Worm (Caenorhabditis elegans): ENCODE data around the gene F47B7.3.

F47B7.3 gene

DNA sequence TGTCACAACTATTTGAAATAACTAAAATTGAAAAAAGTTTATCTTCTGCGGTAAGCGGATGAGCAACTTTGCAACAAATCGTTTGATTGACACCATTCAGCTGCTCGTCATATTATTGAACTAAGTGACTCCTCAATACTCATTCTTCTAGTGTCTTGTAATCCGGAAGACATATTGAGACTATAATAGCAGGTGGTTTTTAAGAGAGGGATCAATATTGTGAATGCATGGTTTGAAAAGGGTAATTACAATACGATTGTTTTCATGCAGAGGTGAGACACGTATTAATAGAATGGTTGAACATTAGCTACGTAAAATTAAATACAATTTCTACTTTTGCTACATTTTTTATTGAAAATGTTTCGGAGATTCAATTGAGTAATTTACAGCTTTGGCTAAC lies 21.0 kb downstream of the F47B7.3 start:
- TF ChIP-seq sea-2 (GFP tag; optimal IDR thresholded peaks at IDR 0.05), result no peak
- TF ChIP-seq daf-12 (tag; optimal IDR thresholded peaks at IDR 0.05), result no peak
- no peak for TF ChIP-seq unc-62 (GFP tag; optimal IDR thresholded peaks at IDR 0.05)
- no peak for TF ChIP-seq snpc-4 (tag; optimal IDR thresholded peaks at IDR 0.05)
- no peak for TF ChIP-seq eor-1 (tag; optimal IDR thresholded peaks at IDR 0.05)
- no peak for TF ChIP-seq tbx-2 (tag; optimal IDR thresholded peaks at IDR 0.05)
- TF ChIP-seq nhr-67 (tag; optimal IDR thresholded peaks at IDR 0.05), result no peak
- TF ChIP-seq ztf-11 (tag; optimal IDR thresholded peaks at IDR 0.05), result no peak
- no peak for TF ChIP-seq ceh-82 (tag; optimal IDR thresholded peaks at IDR 0.05)
- no peak for TF ChIP-seq ZK546.5 (tag; optimal IDR thresholded peaks at IDR 0.05)
- TF ChIP-seq fos-1 (tag; optimal IDR thresholded peaks at IDR 0.05), result no peak
- no peak for TF ChIP-seq aly-2 (tag; optimal IDR thresholded peaks at IDR 0.05)
- no peak for TF ChIP-seq mdl-1 (tag; optimal IDR thresholded peaks at IDR 0.05)
- no peak for TF ChIP-seq fkh-2 (tag; optimal IDR thresholded peaks at IDR 0.05)
- TF ChIP-seq skn-1 (tag; optimal IDR thresholded peaks at IDR 0.05), result no peak
- TF ChIP-seq nhr-25 (tag; optimal IDR thresholded peaks at IDR 0.05), result no peak
- TF ChIP-seq egl-5 (tag; optimal IDR thresholded peaks at IDR 0.05), result no peak
- TF ChIP-seq R02D3.7 (tag; optimal IDR thresholded peaks at IDR 0.05), result no peak
- no peak for TF ChIP-seq lin-15B (tag; optimal IDR thresholded peaks at IDR 0.05)

ce11 chrX:3742223-3742622 lies 22.0 kb downstream of the F47B7.3 start, which contains the start of gene fkh-2:
Gene fkh-2 (minus strand): TSS chrX:3742323.
- TF ChIP-seq mdl-1 (tag; optimal IDR thresholded peaks at IDR 0.05) (no peak), eor-1 (tag; optimal IDR thresholded peaks at IDR 0.05) (no peak), nhr-76 (tag; optimal IDR thresholded peaks at IDR 0.05) (no peak), elt-2 (tag; optimal IDR thresholded peaks at IDR 0.05) (no peak)

DNA sequence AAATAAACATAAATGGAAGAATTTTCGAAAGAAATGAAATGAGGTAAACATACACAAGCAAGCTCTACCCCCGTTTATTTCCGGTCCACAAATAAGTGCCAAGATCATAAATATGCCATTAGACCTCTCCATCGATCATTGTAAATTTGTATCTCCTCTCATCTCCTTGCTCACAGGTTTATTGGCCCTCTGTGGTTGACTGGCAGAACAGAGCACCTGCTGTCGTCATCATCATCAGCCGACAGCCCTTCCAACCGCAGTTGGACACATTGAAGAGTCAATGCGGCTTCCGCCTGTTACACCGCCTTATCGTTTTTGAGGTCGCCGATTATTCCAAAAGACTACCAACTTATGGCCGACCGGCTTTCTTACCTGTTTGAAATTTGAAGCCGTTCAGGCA lies 25.6 kb downstream of the F47B7.3 start:
- TF ChIP-seq nhr-76 (tag; optimal IDR thresholded peaks at IDR 0.05), result no peak
- no peak for TF ChIP-seq tbx-2 (tag; optimal IDR thresholded peaks at IDR 0.05)
- no peak for TF ChIP-seq nhr-25 (tag; optimal IDR thresholded peaks at IDR 0.05)
- TF ChIP-seq elt-1 (tag; optimal IDR thresholded peaks at IDR 0.05), result no peak
- TF ChIP-seq egl-27 (tag; optimal IDR thresholded peaks at IDR 0.05), result no peak
- no peak for TF ChIP-seq fkh-2 (tag; optimal IDR thresholded peaks at IDR 0.05)
- no peak for TF ChIP-seq pqm-1 (tag; optimal IDR thresholded peaks at IDR 0.05)
- TF ChIP-seq elt-3 (tag; optimal IDR thresholded peaks at IDR 0.05), result no peak
- no peak for TF ChIP-seq fos-1 (tag; optimal IDR thresholded peaks at IDR 0.05)
- no peak for TF ChIP-seq sea-2 (GFP tag; optimal IDR thresholded peaks at IDR 0.05)
- no peak for TF ChIP-seq elt-2 (tag; optimal IDR thresholded peaks at IDR 0.05)
- no peak for TF ChIP-seq ztf-11 (tag; optimal IDR thresholded peaks at IDR 0.05)
- no peak for TF ChIP-seq lin-15B (tag; optimal IDR thresholded peaks at IDR 0.05)
- no peak for TF ChIP-seq aly-2 (tag; optimal IDR thresholded peaks at IDR 0.05)
- TF ChIP-seq fkh-10 (GFP tag; optimal IDR thresholded peaks at IDR 0.05), result no peak
- TF ChIP-seq nhr-28 (tag; optimal IDR thresholded peaks at IDR 0.05), result no peak
- TF ChIP-seq ceh-16 (tag; optimal IDR thresholded peaks at IDR 0.05), result no peak

DNA sequence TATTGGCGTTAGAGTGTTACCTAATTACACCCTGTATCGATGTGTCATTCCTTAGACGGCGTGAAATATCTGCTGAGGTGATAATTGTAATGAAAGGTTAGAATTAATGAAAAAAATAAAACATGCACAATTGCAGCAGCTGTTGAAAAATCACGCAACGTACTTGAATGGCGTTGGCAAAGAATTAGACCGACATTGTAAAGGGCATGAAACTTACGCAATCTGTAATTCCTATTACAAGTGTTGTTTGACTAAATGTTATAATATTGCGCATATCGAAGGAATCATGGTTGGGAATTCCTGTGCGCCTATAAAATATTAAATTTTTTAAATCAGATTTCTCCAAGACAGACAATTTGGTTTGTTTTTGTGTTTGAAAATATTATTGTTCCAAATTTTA lies 30.5 kb downstream of the F47B7.3 start, which contains the start of gene tag-18:
tag-18 (minus strand) TSS at position 305 of the 400 bp plus-strand sequence.
- TF ChIP-seq daf-12 (tag; optimal IDR thresholded peaks at IDR 0.05), result no peak
- no peak for TF ChIP-seq jun-1 (tag; optimal IDR thresholded peaks at IDR 0.05)
- TF ChIP-seq mdl-1 (tag; optimal IDR thresholded peaks at IDR 0.05), result no peak
- TF ChIP-seq ztf-4 (tag; optimal IDR thresholded peaks at IDR 0.05), result no peak

ce11 chrX:3733321-3733720 lies 30.9 kb downstream of the F47B7.3 start:
- TF ChIP-seq elt-3 (tag; optimal IDR thresholded peaks at IDR 0.05) (no peak), pqm-1 (tag; optimal IDR thresholded peaks at IDR 0.05) (no peak), nfya-1 (tag; optimal IDR thresholded peaks at IDR 0.05; ENCODE audit: insufficient read depth) (no peak), daf-12 (tag; optimal IDR thresholded peaks at IDR 0.05) (no peak), nhr-28 (tag; optimal IDR thresholded peaks at IDR 0.05) (no peak), snpc-4 (tag; optimal IDR thresholded peaks at IDR 0.05) (no peak), fkh-10 (GFP tag; optimal IDR thresholded peaks at IDR 0.05) (no peak), unc-39 (tag; optimal IDR thresholded peaks at IDR 0.05) (no peak)

DNA sequence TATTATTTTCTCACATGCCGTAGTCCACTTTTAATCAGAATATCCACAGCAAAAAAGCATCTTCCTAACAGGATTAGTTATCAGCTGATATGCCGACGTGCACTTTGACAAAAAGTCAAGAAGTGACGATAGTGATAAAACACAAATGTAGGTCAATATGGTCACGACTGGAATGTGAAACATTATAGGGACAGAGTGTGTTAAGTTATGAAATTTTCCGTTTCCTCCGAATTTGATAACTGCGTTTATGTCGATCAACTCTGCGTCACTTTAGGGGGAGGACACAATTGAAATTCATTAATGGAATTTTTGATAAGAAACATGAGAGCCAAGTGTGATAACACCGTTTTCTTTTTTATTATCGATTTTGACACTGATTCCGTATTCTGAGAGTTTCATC lies 35.2 kb downstream of the F47B7.3 start, which contains the start of gene aex-4:
aex-4 (plus strand) TSS at position 312 of the 400 bp plus-strand sequence.
- TF ChIP-seq pqm-1 (tag; optimal IDR thresholded peaks at IDR 0.05), result peak; percentile 96
- TF ChIP-seq skn-1 (tag; optimal IDR thresholded peaks at IDR 0.05), result no peak
- no peak for TF ChIP-seq fkh-2 (tag; optimal IDR thresholded peaks at IDR 0.05)
- no peak for TF ChIP-seq nhr-76 (tag; optimal IDR thresholded peaks at IDR 0.05)
- no peak for TF ChIP-seq egl-27 (tag; optimal IDR thresholded peaks at IDR 0.05)
- TF ChIP-seq ama-1 (optimal IDR thresholded peaks at IDR 0.05), result no peak
- peak; percentile 97 for TF ChIP-seq elt-2 (tag; optimal IDR thresholded peaks at IDR 0.05)
- peak; percentile 45 for TF ChIP-seq jun-1 (tag; optimal IDR thresholded peaks at IDR 0.05)

Measured in whole organism, L3 larva.